Worm (Caenorhabditis elegans): ENCODE measurements around the gene Y44A6C.1.

Gene Y44A6C.1

ce11 chrV:20734658-20735057 lies 20.9 kb downstream of the Y44A6C.1 start, which contains the start of gene srxa-6:
srxa-6 (plus strand) TSS chrV:20734958.
- TF ChIP-seq ztf-29 (GFP tag; IDR thresholded peaks at IDR 0.05): no peak

- TF ChIP-seq med-1 (GFP tag; optimal IDR thresholded peaks at IDR 0.05; ENCODE audit: insufficient read depth) (no peak), ztf-23 (GFP tag; IDR thresholded peaks at IDR 0.05) (no peak), cog-1 (tag; optimal IDR thresholded peaks at IDR 0.05) (no peak), ztf-29 (GFP tag; IDR thresholded peaks at IDR 0.05) (no peak), T22C8.4 (GFP tag; IDR thresholded peaks at IDR 0.05) (no peak), klf-2 (GFP tag; conservative IDR thresholded peaks at IDR 0.05) (no peak), flt-1 (GFP tag; IDR thresholded peaks at IDR 0.05) (no peak), tab-1 (GFP tag; IDR thresholded peaks at IDR 0.05) (no peak), ref-1 (GFP tag; conservative IDR thresholded peaks at IDR 0.05) (no peak)
Measured at ce11 chrV:20739387-20739786, 25.7 kb downstream of the Y44A6C.1 start.

- TF ChIP-seq med-1 (GFP tag; optimal IDR thresholded peaks at IDR 0.05; ENCODE audit: insufficient read depth) (no peak), klf-2 (GFP tag; conservative IDR thresholded peaks at IDR 0.05) (no peak), flt-1 (GFP tag; IDR thresholded peaks at IDR 0.05) (no peak), tab-1 (GFP tag; IDR thresholded peaks at IDR 0.05) (no peak), T22C8.4 (GFP tag; IDR thresholded peaks at IDR 0.05) (no peak)
Measured at ce11 chrV:20744290-20744837, 30.6 kb downstream of the Y44A6C.1 start, which contains the start of gene dnj-25. dnj-25 (minus strand) TSS chrV:20744346.

DNA sequence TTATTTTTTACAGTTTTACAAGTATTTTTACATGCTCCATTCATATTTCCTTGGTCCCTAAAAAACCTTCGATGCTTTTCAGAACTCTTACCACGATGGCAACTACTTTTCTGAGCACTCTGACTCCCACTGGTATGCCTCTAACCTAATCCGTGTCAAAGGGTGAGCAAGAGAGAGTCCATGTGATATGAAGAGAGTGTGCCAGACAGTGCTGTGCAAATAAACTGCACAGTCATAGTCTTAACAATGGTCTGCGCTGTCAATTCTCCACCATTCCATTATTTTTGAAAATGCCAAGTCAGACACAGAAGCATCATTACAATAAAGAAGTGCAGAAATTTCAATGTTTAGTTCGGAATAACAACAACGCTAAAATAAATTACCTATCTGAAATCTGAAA lies 31.6 kb downstream of the Y44A6C.1 start:
- no peak for TF ChIP-seq T22C8.4 (GFP tag; IDR thresholded peaks at IDR 0.05)

- TF ChIP-seq med-1 (GFP tag; optimal IDR thresholded peaks at IDR 0.05; ENCODE audit: insufficient read depth) (no peak), cog-1 (tag; optimal IDR thresholded peaks at IDR 0.05) (no peak), ztf-23 (GFP tag; IDR thresholded peaks at IDR 0.05) (no peak), flt-1 (GFP tag; IDR thresholded peaks at IDR 0.05) (no peak), tab-1 (GFP tag; IDR thresholded peaks at IDR 0.05) (no peak), ref-1 (GFP tag; conservative IDR thresholded peaks at IDR 0.05) (no peak), klf-2 (GFP tag; conservative IDR thresholded peaks at IDR 0.05) (no peak), T22C8.4 (GFP tag; IDR thresholded peaks at IDR 0.05) (no peak), ztf-29 (GFP tag; IDR thresholded peaks at IDR 0.05) (no peak)
Measured at ce11 chrV:20746805-20747204, 33.1 kb downstream of the Y44A6C.1 start.

ce11 chrV:20747964-20748363 lies 34.2 kb downstream of the Y44A6C.1 start:
- TF ChIP-seq cog-1 (tag; optimal IDR thresholded peaks at IDR 0.05): no peak
- no peak for TF ChIP-seq T22C8.4 (GFP tag; IDR thresholded peaks at IDR 0.05)
- TF ChIP-seq klf-2 (GFP tag; conservative IDR thresholded peaks at IDR 0.05): no peak
- TF ChIP-seq flt-1 (GFP tag; IDR thresholded peaks at IDR 0.05): no peak
- no peak for TF ChIP-seq tab-1 (GFP tag; IDR thresholded peaks at IDR 0.05)
- no peak for TF ChIP-seq ref-1 (GFP tag; conservative IDR thresholded peaks at IDR 0.05)
- no peak for TF ChIP-seq ztf-23 (GFP tag; IDR thresholded peaks at IDR 0.05)
- TF ChIP-seq ztf-29 (GFP tag; IDR thresholded peaks at IDR 0.05): no peak
- no peak for TF ChIP-seq med-1 (GFP tag; optimal IDR thresholded peaks at IDR 0.05; ENCODE audit: insufficient read depth)

ce11 chrV:20749098-20749497 lies 35.4 kb downstream of the Y44A6C.1 start:
- no peak for TF ChIP-seq cog-1 (tag; optimal IDR thresholded peaks at IDR 0.05)
- TF ChIP-seq ztf-29 (GFP tag; IDR thresholded peaks at IDR 0.05): no peak
- no peak for TF ChIP-seq ref-1 (GFP tag; conservative IDR thresholded peaks at IDR 0.05)
- TF ChIP-seq klf-2 (GFP tag; conservative IDR thresholded peaks at IDR 0.05): no peak
- TF ChIP-seq flt-1 (GFP tag; IDR thresholded peaks at IDR 0.05): no peak
- no peak for TF ChIP-seq tab-1 (GFP tag; IDR thresholded peaks at IDR 0.05)
- no peak for TF ChIP-seq T22C8.4 (GFP tag; IDR thresholded peaks at IDR 0.05)
- no peak for TF ChIP-seq med-1 (GFP tag; optimal IDR thresholded peaks at IDR 0.05; ENCODE audit: insufficient read depth)
- TF ChIP-seq ztf-23 (GFP tag; IDR thresholded peaks at IDR 0.05): no peak

DNA sequence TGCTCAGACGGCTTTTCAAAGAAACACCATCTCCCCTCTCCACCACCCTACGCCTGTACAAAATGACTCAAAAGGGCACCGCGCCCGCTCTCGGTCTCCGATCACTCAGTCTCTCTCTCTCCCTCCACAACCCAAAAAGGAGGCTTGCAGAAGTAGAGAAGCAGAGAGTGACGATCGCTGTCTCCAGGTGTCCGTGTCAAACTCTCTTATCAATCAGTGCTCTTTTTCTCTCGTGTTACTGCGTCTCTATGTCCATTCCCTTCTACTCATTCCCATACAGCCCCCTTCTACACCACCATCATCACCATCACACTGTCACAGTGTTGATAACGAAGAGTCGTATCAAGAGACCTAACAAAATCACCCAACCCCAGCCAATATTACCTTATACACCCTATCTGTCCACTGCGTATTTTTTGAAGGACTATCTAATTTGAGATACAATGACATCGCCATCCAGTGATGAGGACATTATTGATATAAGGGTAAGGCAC lies 38.9 kb downstream of the Y44A6C.1 start, which contains the start of gene pha-4:
TSS of gene pha-4 (plus strand) at position 444 of the 494 bp plus-strand sequence.
- TF ChIP-seq med-1 (GFP tag; optimal IDR thresholded peaks at IDR 0.05; ENCODE audit: insufficient read depth) (no peak), ztf-29 (GFP tag; IDR thresholded peaks at IDR 0.05) (0 out of 2 replicates have a peak, but pooled peaks have one; percentile 39)

- no peak for TF ChIP-seq med-1 (GFP tag; optimal IDR thresholded peaks at IDR 0.05; ENCODE audit: insufficient read depth)
- no peak for TF ChIP-seq tab-1 (GFP tag; IDR thresholded peaks at IDR 0.05)
- no peak for TF ChIP-seq klf-2 (GFP tag; conservative IDR thresholded peaks at IDR 0.05)
- no peak for TF ChIP-seq T22C8.4 (GFP tag; IDR thresholded peaks at IDR 0.05)
- no peak for TF ChIP-seq flt-1 (GFP tag; IDR thresholded peaks at IDR 0.05)
- no peak for TF ChIP-seq ztf-29 (GFP tag; IDR thresholded peaks at IDR 0.05)
- no peak for TF ChIP-seq cog-1 (tag; optimal IDR thresholded peaks at IDR 0.05)
- TF ChIP-seq ref-1 (GFP tag; conservative IDR thresholded peaks at IDR 0.05): no peak
- TF ChIP-seq ztf-23 (GFP tag; IDR thresholded peaks at IDR 0.05): no peak
Measured at ce11 chrV:20753838-20754503, 40.3 kb downstream of the Y44A6C.1 start.

DNA sequence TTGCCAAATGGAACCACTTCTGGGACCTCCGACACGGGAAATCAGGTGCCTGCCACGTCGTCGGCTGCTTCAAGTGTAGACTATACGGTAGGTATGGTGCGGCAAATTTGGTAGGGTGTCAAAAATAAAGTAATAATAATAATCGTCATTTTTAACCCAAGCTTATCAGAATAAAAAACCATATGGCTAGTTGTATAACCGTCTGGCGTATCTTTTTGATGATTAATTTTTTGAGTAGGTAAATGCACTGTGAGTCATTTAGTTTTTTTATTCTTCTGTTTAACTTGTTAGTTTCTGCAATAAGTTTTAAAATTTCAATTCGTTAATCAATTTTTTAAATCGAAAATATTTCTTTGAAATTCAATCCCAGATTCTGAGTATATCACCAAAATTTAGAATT lies 41.8 kb downstream of the Y44A6C.1 start:
- TF ChIP-seq ref-1 (GFP tag; conservative IDR thresholded peaks at IDR 0.05) (no peak), ztf-23 (GFP tag; IDR thresholded peaks at IDR 0.05) (no peak), T22C8.4 (GFP tag; IDR thresholded peaks at IDR 0.05) (no peak), klf-2 (GFP tag; conservative IDR thresholded peaks at IDR 0.05) (no peak), med-1 (GFP tag; optimal IDR thresholded peaks at IDR 0.05; ENCODE audit: insufficient read depth) (no peak), cog-1 (tag; optimal IDR thresholded peaks at IDR 0.05) (no peak), flt-1 (GFP tag; IDR thresholded peaks at IDR 0.05) (no peak), ztf-29 (GFP tag; IDR thresholded peaks at IDR 0.05) (no peak), tab-1 (GFP tag; IDR thresholded peaks at IDR 0.05) (no peak)

Data from whole organism, midembryonic.